Worm (Caenorhabditis elegans): ENCODE results near the gene sre-9.

ce11 chrV:3874102-3874744 lies 20.5 kb upstream of the sre-9 start, which contains the start of gene nhr-158:
- TF ChIP-seq dao-5 (tag; optimal IDR thresholded peaks at IDR 0.05) (no peak), him-1 (tag; optimal IDR thresholded peaks at IDR 0.05) (no peak), W03F9.2 (tag; optimal IDR thresholded peaks at IDR 0.05) (no peak)
